Worm (Caenorhabditis elegans) whole organism, L4/young adult: ENCODE results near the gene spp-6.

Experiments
- W03F9.2 ChIP-seq: fragments of 150-350 bp; optimal IDR thresholded peaks from 2 replicates; lab custom pipeline; 2014; ENCODE audit warnings: missing biosample characterization, missing genetic modification characterization
- dao-5 ChIP-seq: sonication (generic microtip); optimal IDR thresholded peaks from 2 replicates; lab custom pipeline; 2016; ENCODE audit warnings: missing genotype, missing genetic modification characterization, moderate library complexity, missing compliant biosample characterization

DNA sequence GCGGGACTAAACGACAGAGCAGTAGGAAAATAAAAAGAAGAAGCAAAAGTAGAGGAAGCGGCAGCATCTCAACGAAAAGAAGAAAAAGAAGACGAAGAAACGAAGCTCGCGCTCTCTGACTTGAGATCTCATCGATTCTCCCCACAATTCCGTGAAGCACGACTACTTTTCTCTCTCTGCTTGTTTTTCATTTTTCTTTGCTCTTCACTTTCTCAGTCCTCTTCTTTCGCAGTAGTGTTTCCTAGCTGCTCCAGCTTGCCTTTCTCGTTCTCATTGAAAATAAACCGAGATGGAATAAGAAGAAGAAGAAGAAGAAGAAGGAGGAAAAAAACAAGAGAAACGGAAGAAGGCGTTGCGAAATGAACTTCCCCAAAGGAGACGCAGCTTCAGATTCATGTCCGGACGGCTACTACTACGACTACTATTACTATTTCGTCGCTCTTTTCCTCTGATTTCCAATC, 32.4 kb upstream of the spp-6 start:
- no peak for TF ChIP-seq dao-5 (tag; lab: Kevin White, UChicago)
- no peak for TF ChIP-seq W03F9.2 (tag; lab: Kevin White, UChicago)
